Worm (Caenorhabditis elegans) whole organism, L3 larva: ENCODE measurements around the gene H04D03.2.
A peak's percentile ranks its signal among the peaks of the same experiment; 100 is the strongest.

Experiments
- R02D3.7 ChIP-seq: fragments of 150-350 bp; optimal IDR thresholded peaks from 2 replicates; lab custom pipeline; 2014; ENCODE audit warnings: missing biosample characterization, missing genetic modification characterization
- ZK546.5 ChIP-seq: sonication (generic microtip); optimal IDR thresholded peaks from 2 replicates; lab custom pipeline; 2017; ENCODE audit warnings: missing biosample characterization, missing genetic modification characterization
- aly-2 ChIP-seq: fragments of 150-350 bp; optimal IDR thresholded peaks from 2 replicates; lab custom pipeline; 2014; ENCODE audit warnings: missing biosample characterization, missing genetic modification characterization
- ama-1 ChIP-seq: fragments of 150-350 bp; optimal IDR thresholded peaks from 2 replicates; lab custom pipeline; 2018
- ceh-16 ChIP-seq: sonication (generic microtip); optimal IDR thresholded peaks from 2 replicates; lab custom pipeline; 2017; ENCODE audit warnings: missing biosample characterization, missing genetic modification characterization
- ceh-28 ChIP-seq: fragments of 150-350 bp; optimal IDR thresholded peaks from 2 replicates; lab custom pipeline; 2014; ENCODE audit warnings: missing biosample characterization, missing genetic modification reagents, missing genetic modification characterization
- ceh-82 ChIP-seq: fragments of 150-350 bp; optimal IDR thresholded peaks from 2 replicates; lab custom pipeline; 2014; ENCODE audit warnings: missing biosample characterization, missing genetic modification characterization
- ceh-9 ChIP-seq: sonication (generic microtip); optimal IDR thresholded peaks from 2 replicates; lab custom pipeline; 2018; ENCODE audit warnings: missing biosample characterization, missing genetic modification characterization
- daf-12 ChIP-seq: fragments of 150-350 bp; optimal IDR thresholded peaks from 2 replicates; lab custom pipeline; 2014; ENCODE audit warnings: missing biosample characterization, missing genetic modification reagents, missing genetic modification characterization
- egl-27 ChIP-seq: sonication (generic microtip); optimal IDR thresholded peaks from 4 replicates; lab custom pipeline; 2017; ENCODE audit warnings: missing biosample characterization, missing genetic modification reagents, missing genetic modification characterization
- egl-5 ChIP-seq: fragments of 150-350 bp; optimal IDR thresholded peaks from 2 replicates; lab custom pipeline; 2017; ENCODE audit warnings: missing biosample characterization, missing genetic modification reagents, missing genetic modification characterization, inconsistent platforms
- elt-1 ChIP-seq: fragments of 150-350 bp; optimal IDR thresholded peaks from 2 replicates; lab custom pipeline; 2014; ENCODE audit warnings: missing biosample characterization, missing genetic modification characterization
- elt-2 ChIP-seq: sonication (generic microtip); optimal IDR thresholded peaks from 2 replicates; lab custom pipeline; 2016; ENCODE audit warnings: missing genetic modification reagents, mild to moderate bottlenecking, missing genetic modification characterization, missing compliant biosample characterization
- elt-3 ChIP-seq, 3 experiments: fragments of 150-350 bp in 1 of 3; sonication (generic microtip) in 2 of 3; optimal IDR thresholded peaks; 2 replicates in 2 of 3; 4 replicates in 1 of 3; lab custom pipeline; 2014 to 2017; ENCODE audit warnings: missing biosample characterization in 3 of 3, missing genetic modification characterization in 3 of 3
- eor-1 ChIP-seq, 2 experiments: fragments of 150-350 bp; optimal IDR thresholded peaks; 2 replicates each; lab custom pipeline; 2014 to 2018; ENCODE audit warnings: missing biosample characterization in 2 of 2, missing genetic modification characterization in 2 of 2
- fkh-10 ChIP-seq: sonication (generic microtip); optimal IDR thresholded peaks from 2 replicates; lab custom pipeline; 2017; ENCODE audit warnings: missing biosample characterization, missing genetic modification reagents, missing genetic modification characterization
- fkh-2 ChIP-seq: fragments of 150-350 bp; optimal IDR thresholded peaks from 2 replicates; lab custom pipeline; 2014; ENCODE audit warnings: missing biosample characterization, missing genetic modification reagents, missing genetic modification characterization
- fos-1 ChIP-seq: fragments of 150-350 bp; optimal IDR thresholded peaks from 2 replicates; lab custom pipeline; 2014; ENCODE audit warnings: missing biosample characterization, missing genetic modification characterization
- hmg-11 ChIP-seq: sonication (generic microtip); optimal IDR thresholded peaks from 2 replicates; lab custom pipeline; 2016; ENCODE audit warnings: missing genetic modification characterization, missing compliant biosample characterization
- jun-1 ChIP-seq: fragments of 150-350 bp; optimal IDR thresholded peaks from 2 replicates; lab custom pipeline; 2014; ENCODE audit warnings: missing biosample characterization, missing genetic modification reagents, missing genetic modification characterization
- lin-15B ChIP-seq: fragments of 150-350 bp; optimal IDR thresholded peaks from 2 replicates; lab custom pipeline; 2014; ENCODE audit warnings: missing biosample characterization, missing genetic modification characterization
- lin-39 ChIP-seq: fragments of 150-350 bp; optimal IDR thresholded peaks from 2 replicates; lab custom pipeline; 2018; ENCODE audit warnings: missing biosample characterization, missing genetic modification reagents, missing genetic modification characterization
- lsy-12 ChIP-seq: sonication (generic microtip); optimal IDR thresholded peaks from 2 replicates; lab custom pipeline; 2016; ENCODE audit warnings: mild to moderate bottlenecking, missing genetic modification characterization, missing compliant biosample characterization
- mdl-1 ChIP-seq: fragments of 150-350 bp; optimal IDR thresholded peaks from 2 replicates; lab custom pipeline; 2014; ENCODE audit warnings: missing biosample characterization, missing genetic modification characterization
- mml-1 ChIP-seq: fragments of 150-350 bp; sonication (generic microtip); optimal IDR thresholded peaks from 3 replicates; lab custom pipeline; 2014; ENCODE audit warnings: missing biosample characterization, missing genetic modification characterization
- nfya-1 ChIP-seq: sonication (generic microtip); optimal IDR thresholded peaks from 2 replicates; lab custom pipeline; 2017; ENCODE audit warnings: missing genetic modification characterization, mild to moderate bottlenecking, missing compliant biosample characterization, antibody characterized with exemption, moderate library complexity; ENCODE audit not compliant: insufficient read depth
- nhr-11 ChIP-seq: fragments of 150-350 bp; optimal IDR thresholded peaks from 2 replicates; lab custom pipeline; 2014; ENCODE audit warnings: missing biosample characterization, missing genetic modification characterization
- nhr-12 ChIP-seq: fragments of 150-350 bp; optimal IDR thresholded peaks from 2 replicates; lab custom pipeline; 2014; ENCODE audit warnings: missing biosample characterization, missing genetic modification characterization
- nhr-23 ChIP-seq: fragments of 150-350 bp; optimal IDR thresholded peaks from 2 replicates; lab custom pipeline; 2014; ENCODE audit warnings: missing biosample characterization, missing genetic modification reagents, missing genetic modification characterization
- nhr-237 ChIP-seq: fragments of 150-350 bp; optimal IDR thresholded peaks from 2 replicates; lab custom pipeline; 2014; ENCODE audit warnings: missing biosample characterization, missing genetic modification characterization
- nhr-25 ChIP-seq: sonication (generic microtip); optimal IDR thresholded peaks from 2 replicates; lab custom pipeline; 2017; ENCODE audit warnings: missing biosample characterization, missing genetic modification characterization
- nhr-28 ChIP-seq: fragments of 150-350 bp; optimal IDR thresholded peaks from 2 replicates; lab custom pipeline; 2014; ENCODE audit warnings: missing biosample characterization, missing genetic modification characterization
- nhr-43 ChIP-seq: sonication (generic microtip); optimal IDR thresholded peaks from 2 replicates; lab custom pipeline; 2016; ENCODE audit warnings: mild to moderate bottlenecking, missing genetic modification characterization, missing compliant biosample characterization; ENCODE audit not compliant: poor library complexity, severe bottlenecking
- nhr-67 ChIP-seq: fragments of 150-350 bp; optimal IDR thresholded peaks from 2 replicates; lab custom pipeline; 2014; ENCODE audit warnings: missing biosample characterization, missing genetic modification characterization
- nhr-76 ChIP-seq: fragments of 150-350 bp; sonication (generic microtip); optimal IDR thresholded peaks from 5 replicates; lab custom pipeline; 2014; ENCODE audit warnings: missing biosample characterization, missing genetic modification characterization
- nhr-77 ChIP-seq: fragments of 150-350 bp; optimal IDR thresholded peaks from 2 replicates; lab custom pipeline; 2014; ENCODE audit warnings: missing biosample characterization, missing genetic modification characterization
- pha-4 ChIP-seq: fragments of 150-350 bp; optimal IDR thresholded peaks from 2 replicates; lab custom pipeline; 2014; ENCODE audit warnings: missing biosample characterization, missing genetic modification reagents, missing genetic modification characterization
- pqm-1 ChIP-seq: fragments of 150-350 bp; optimal IDR thresholded peaks from 2 replicates; lab custom pipeline; 2017; ENCODE audit warnings: missing biosample characterization, missing genetic modification characterization, inconsistent platforms
- sea-2 ChIP-seq: fragments of 150-350 bp; sonication (generic microtip); optimal IDR thresholded peaks from 4 replicates; lab custom pipeline; 2014; ENCODE audit warnings: missing biosample characterization, missing genetic modification reagents, missing genetic modification characterization
- skn-1 ChIP-seq: fragments of 150-350 bp; optimal IDR thresholded peaks from 2 replicates; lab custom pipeline; 2014; ENCODE audit warnings: missing biosample characterization, missing genetic modification characterization
- snpc-4 ChIP-seq: fragments of 150-350 bp; optimal IDR thresholded peaks from 2 replicates; lab custom pipeline; 2014; ENCODE audit warnings: missing biosample characterization, missing genetic modification characterization
- tbx-2 ChIP-seq: sonication (generic microtip); optimal IDR thresholded peaks from 2 replicates; lab custom pipeline; 2016; ENCODE audit warnings: mild to moderate bottlenecking, missing genetic modification characterization, missing compliant biosample characterization
- unc-39 ChIP-seq: sonication (generic microtip); optimal IDR thresholded peaks from 4 replicates; lab custom pipeline; 2017; ENCODE audit warnings: missing biosample characterization, missing genetic modification characterization
- unc-62 ChIP-seq: fragments of 150-350 bp; sonication (generic microtip); optimal IDR thresholded peaks from 4 replicates; lab custom pipeline; 2014; ENCODE audit warnings: missing biosample characterization, missing genetic modification reagents, missing genetic modification characterization
- zag-1 ChIP-seq: fragments of 150-350 bp; optimal IDR thresholded peaks from 2 replicates; lab custom pipeline; 2014; ENCODE audit warnings: missing biosample characterization, missing genetic modification characterization
- ztf-11 ChIP-seq: fragments of 150-350 bp; optimal IDR thresholded peaks from 2 replicates; lab custom pipeline; 2014; ENCODE audit warnings: missing biosample characterization, missing genetic modification characterization
- ztf-4 ChIP-seq: fragments of 150-350 bp; optimal IDR thresholded peaks from 2 replicates; lab custom pipeline; 2014; ENCODE audit warnings: missing biosample characterization, missing genetic modification characterization

H04D03.2 gene

ce11 chrIII:10415822-10416221, 26.4 kb downstream of the H04D03.2 start, which contains the start of gene ymel-1:
TSS of gene ymel-1 (plus strand) at chrIII:10416139.
- no peak for TF ChIP-seq egl-5
- peak; percentile 53 for TF ChIP-seq pha-4
- TF ChIP-seq nhr-12 = no peak
- TF ChIP-seq ama-1 (lab: Kevin White, UChicago) = no peak
- TF ChIP-seq nhr-67 (tag; lab: Kevin White, UChicago) = no peak
- TF ChIP-seq hmg-11 = peak; percentile 29
- TF ChIP-seq elt-3 (tag; optimal IDR thresholded peaks at IDR 0.05; lab: Kevin White, UChicago) = no peak
- TF ChIP-seq nhr-237 = no peak
- TF ChIP-seq nhr-25 (tag; lab: Kevin White, UChicago) = peak; percentile 19
- no peak for TF ChIP-seq unc-62 (GFP tag; lab: Kevin White, UChicago)
- no peak for TF ChIP-seq elt-1 (tag; lab: Kevin White, UChicago)
- TF ChIP-seq ceh-28 = no peak
- no peak for TF ChIP-seq mml-1 (tag; lab: Kevin White, UChicago)
- TF ChIP-seq nhr-77 (tag; lab: Kevin White, UChicago) = no peak
- TF ChIP-seq ZK546.5 (tag; lab: Kevin White, UChicago) = no peak
- TF ChIP-seq elt-2 = peak; percentile 22
- TF ChIP-seq lin-39 (tag; lab: Kevin White, UChicago) = peak; percentile 60
- TF ChIP-seq fkh-2 (tag; lab: Kevin White, UChicago) = no peak
- TF ChIP-seq nfya-1 (tag; lab: Kevin White, UChicago) = peak; percentile 35
- no peak for TF ChIP-seq fkh-10
- TF ChIP-seq ztf-4 (tag; lab: Kevin White, UChicago) = no peak
- peak; percentile 50 for TF ChIP-seq lin-15B (tag; lab: Kevin White, UChicago)
- TF ChIP-seq egl-27 = no peak
- TF ChIP-seq R02D3.7 = peak; percentile 11
- no peak for TF ChIP-seq nhr-11 (tag; lab: Kevin White, UChicago)
- no peak for TF ChIP-seq nhr-43 (tag; lab: Kevin White, UChicago)
- no peak for TF ChIP-seq mdl-1 (tag; lab: Kevin White, UChicago)
- TF ChIP-seq sea-2 = no peak
- no peak for TF ChIP-seq ceh-9 (tag; lab: Kevin White, UChicago)
- no peak for TF ChIP-seq tbx-2
- TF ChIP-seq nhr-23 (tag; lab: Kevin White, UChicago) = peak; percentile 32
- no peak for TF ChIP-seq snpc-4
- TF ChIP-seq ceh-16 (tag; lab: Kevin White, UChicago) = no peak
- TF ChIP-seq eor-1 (tag; optimal IDR thresholded peaks at IDR 0.05; lab: Kevin White, UChicago) = no peak
- no peak for TF ChIP-seq ceh-82 (tag; lab: Kevin White, UChicago)
- TF ChIP-seq fos-1 (tag; lab: Kevin White, UChicago) = no peak
- TF ChIP-seq daf-12 (tag; lab: Kevin White, UChicago) = no peak
- no peak for TF ChIP-seq zag-1 (tag; lab: Kevin White, UChicago)
- TF ChIP-seq ztf-11 (tag; lab: Kevin White, UChicago) = no peak
- no peak for TF ChIP-seq skn-1
- TF ChIP-seq unc-39 = no peak
- TF ChIP-seq nhr-28 (tag; lab: Kevin White, UChicago) = no peak
- no peak for TF ChIP-seq lsy-12 (tag; lab: Kevin White, UChicago)
- no peak for TF ChIP-seq nhr-76 (tag; lab: Kevin White, UChicago)
- TF ChIP-seq aly-2 (tag; lab: Kevin White, UChicago) = peak; percentile 14
- TF ChIP-seq pqm-1 (tag; lab: Kevin White, UChicago) = peak; percentile 39
- TF ChIP-seq jun-1 = no peak

ce11 chrIII:10407198-10407663, 35.0 kb downstream of the H04D03.2 start, which contains the start of gene hat-1:
TSS of gene hat-1 (minus strand) at chrIII:10407248.
- TF ChIP-seq nhr-67 (tag; lab: Kevin White, UChicago) (no peak), nfya-1 (tag; lab: Kevin White, UChicago) (peak; percentile 97), ceh-28 (peak; percentile 92), ama-1 (lab: Kevin White, UChicago) (peak; percentile 83), skn-1 (peak; percentile 89), unc-62 (GFP tag; lab: Kevin White, UChicago) (peak; percentile 19), hmg-11 (peak; percentile 90), nhr-28 (tag; lab: Kevin White, UChicago) (no peak), tbx-2 (peak; percentile 92), fkh-2 (tag; lab: Kevin White, UChicago) (no peak), unc-39 (no peak), ceh-16 (tag; lab: Kevin White, UChicago) (no peak), mdl-1 (tag; lab: Kevin White, UChicago) (peak; percentile 46), nhr-11 (tag; lab: Kevin White, UChicago) (peak; percentile 71), nhr-76 (tag; lab: Kevin White, UChicago) (no peak), nhr-12 (no peak), ZK546.5 (tag; lab: Kevin White, UChicago) (peak; percentile 35), elt-3 (tag; optimal IDR thresholded peaks at IDR 0.05; lab: Kevin White, UChicago) (no peak), lin-39 (tag; lab: Kevin White, UChicago) (peak; percentile 90), fos-1 (tag; lab: Kevin White, UChicago) (peak; percentile 39), nhr-237 (no peak), pqm-1 (tag; lab: Kevin White, UChicago) (peak; percentile 72), egl-5 (peak; percentile 83), elt-1 (tag; lab: Kevin White, UChicago) (peak; percentile 42), elt-2 (peak; percentile 74), ztf-11 (tag; lab: Kevin White, UChicago) (no peak), snpc-4 (peak; percentile 80), R02D3.7 (peak; percentile 100), nhr-43 (tag; lab: Kevin White, UChicago) (peak; percentile 97), ceh-82 (tag; lab: Kevin White, UChicago) (peak; percentile 49), fkh-10 (peak; percentile 90), aly-2 (tag; lab: Kevin White, UChicago) (no peak), sea-2 (no peak), nhr-23 (tag; lab: Kevin White, UChicago) (peak; percentile 97), ceh-9 (tag; lab: Kevin White, UChicago) (no peak), egl-27 (peak; percentile 68), lsy-12 (tag; lab: Kevin White, UChicago) (peak; percentile 93)
